Fruit fly (Drosophila melanogaster): Measurements from ENCODE around the gene CG32192.

The CG32192 gene

DNA sequence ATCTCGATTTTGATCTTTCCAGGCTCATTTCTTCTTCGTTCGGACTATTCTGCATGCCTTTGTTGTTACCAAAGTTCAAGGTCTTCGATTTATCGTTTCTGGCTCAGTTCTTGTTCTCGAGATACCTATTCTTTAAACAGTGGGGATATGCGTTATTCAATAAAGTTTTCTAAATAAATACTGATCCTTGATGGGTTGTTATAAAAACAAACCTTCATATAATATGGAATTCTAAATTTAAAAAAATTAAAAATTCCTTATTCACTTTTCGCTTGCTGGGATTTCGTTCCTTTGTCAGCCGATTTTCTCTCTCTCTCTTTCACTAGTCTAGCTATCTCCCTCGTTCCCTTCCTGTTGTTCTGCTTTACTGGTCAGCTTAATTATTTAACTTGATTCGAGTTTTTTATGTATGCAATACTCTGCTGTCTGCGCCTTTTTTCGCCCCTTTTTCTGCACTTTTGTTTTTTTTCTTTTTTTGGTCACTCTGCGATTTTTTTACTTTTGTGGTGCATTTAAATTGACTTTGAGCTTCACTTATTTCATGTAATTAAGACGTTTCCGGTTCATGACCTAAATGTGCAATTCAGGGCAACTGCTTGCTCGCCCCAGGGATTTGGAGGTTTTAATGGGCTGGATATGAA lies 1.9 kb upstream of the CG32192 start:
- TF ChIP-seq Dll (optimal IDR thresholded peaks at IDR 0.05) (no peak), usp (GFP tag; optimal IDR thresholded peaks at IDR 0.05) (no peak), psq (optimal IDR thresholded peaks at IDR 0.05) (no peak), EcR (GFP tag; optimal IDR thresholded peaks at IDR 0.05) (peak in 1 of 2 experiments; percentile 36), CG8478 (optimal IDR thresholded peaks at IDR 0.05) (no peak)

DNA sequence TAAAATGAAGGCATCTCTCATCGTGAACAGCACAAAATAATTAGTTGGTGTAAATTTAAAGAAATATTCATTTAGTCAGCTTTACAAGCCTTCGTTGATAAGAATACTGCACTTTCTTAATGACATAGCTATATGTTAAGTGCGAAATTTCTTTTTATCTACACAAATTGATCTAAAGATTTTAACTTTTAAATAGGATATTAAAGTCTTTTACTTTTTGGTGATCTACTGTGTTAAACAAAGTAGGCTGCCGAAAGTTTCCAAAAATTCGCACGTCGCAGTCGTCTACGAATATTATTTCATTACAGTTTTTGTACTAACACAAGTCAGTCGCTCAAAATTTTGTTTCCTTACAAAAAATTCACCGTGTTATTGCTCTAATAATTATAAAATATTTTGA lies 2.3 kb downstream of the CG32192 start, which contains the start of gene CG42393:
TSS of gene CG42393 (plus strand) at position 301 of the 400 bp plus-strand sequence.
- TF ChIP-seq psq (optimal IDR thresholded peaks at IDR 0.05) (no peak), usp (GFP tag; optimal IDR thresholded peaks at IDR 0.05) (no peak), Dll (optimal IDR thresholded peaks at IDR 0.05) (no peak), EcR (GFP tag; optimal IDR thresholded peaks at IDR 0.05) (no peak), CG8478 (optimal IDR thresholded peaks at IDR 0.05) (no peak), pan (optimal IDR thresholded peaks at IDR 0.05) (no peak)

dm6 chr3L:18044333-18045043 lies 4.4 kb downstream of the CG32192 start:
- no peak for TF ChIP-seq usp (GFP tag; optimal IDR thresholded peaks at IDR 0.05)
- TF ChIP-seq psq (optimal IDR thresholded peaks at IDR 0.05), result no peak
- no peak for TF ChIP-seq EcR (GFP tag; optimal IDR thresholded peaks at IDR 0.05)
- no peak for TF ChIP-seq CG8478 (optimal IDR thresholded peaks at IDR 0.05)
- no peak for TF ChIP-seq pan (optimal IDR thresholded peaks at IDR 0.05)
- TF ChIP-seq Dll (optimal IDR thresholded peaks at IDR 0.05), result no peak

DNA sequence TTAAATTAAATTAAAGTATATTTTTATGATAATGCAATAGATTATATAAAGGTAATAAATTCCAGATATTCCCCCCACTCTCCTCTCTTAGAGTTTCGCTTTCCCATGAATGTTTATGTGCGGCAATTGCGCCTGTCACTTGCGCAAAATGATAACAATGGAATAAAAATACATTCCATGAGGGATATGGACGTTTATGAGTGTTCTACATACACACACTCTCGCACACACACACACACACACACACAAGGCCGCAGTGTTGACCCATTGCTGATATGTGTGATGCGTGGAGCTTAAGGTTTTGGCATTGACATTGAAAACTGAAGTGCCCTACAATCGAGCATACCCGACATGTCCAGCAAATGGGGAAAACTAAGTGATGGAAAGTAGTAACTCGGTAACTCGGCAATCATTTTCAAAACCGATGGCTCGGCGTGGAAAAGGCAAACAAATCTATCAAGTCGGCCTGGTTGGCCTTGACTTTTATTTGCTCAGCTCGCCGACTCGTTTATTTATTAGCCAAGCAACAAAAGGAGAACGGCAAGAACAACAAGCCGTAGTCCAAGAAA lies 6.6 kb downstream of the CG32192 start:
- TF ChIP-seq pan (optimal IDR thresholded peaks at IDR 0.05), result no peak
- no peak for TF ChIP-seq usp (GFP tag; optimal IDR thresholded peaks at IDR 0.05)
- no peak for TF ChIP-seq psq (optimal IDR thresholded peaks at IDR 0.05)
- TF ChIP-seq Dll (optimal IDR thresholded peaks at IDR 0.05), result no peak
- no peak for TF ChIP-seq CG8478 (optimal IDR thresholded peaks at IDR 0.05)
- no peak for TF ChIP-seq EcR (GFP tag; optimal IDR thresholded peaks at IDR 0.05)

dm6 chr3L:18057033-18057432 lies 16.9 kb downstream of the CG32192 start:
- TF ChIP-seq psq (optimal IDR thresholded peaks at IDR 0.05), result no peak
- TF ChIP-seq Dll (optimal IDR thresholded peaks at IDR 0.05), result no peak
- TF ChIP-seq CG8478 (optimal IDR thresholded peaks at IDR 0.05), result no peak
- TF ChIP-seq usp (GFP tag; optimal IDR thresholded peaks at IDR 0.05), result no peak
- TF ChIP-seq pan (optimal IDR thresholded peaks at IDR 0.05), result no peak
- no peak for TF ChIP-seq EcR (GFP tag; optimal IDR thresholded peaks at IDR 0.05)

dm6 chr3L:18057752-18058518 lies 17.8 kb downstream of the CG32192 start:
- TF ChIP-seq usp (GFP tag; optimal IDR thresholded peaks at IDR 0.05) (no peak), pan (optimal IDR thresholded peaks at IDR 0.05) (no peak), EcR (GFP tag; optimal IDR thresholded peaks at IDR 0.05) (no peak), Dll (optimal IDR thresholded peaks at IDR 0.05) (no peak), psq (optimal IDR thresholded peaks at IDR 0.05) (no peak), CG8478 (optimal IDR thresholded peaks at IDR 0.05) (no peak)

dm6 chr3L:18061240-18061639 lies 21.1 kb downstream of the CG32192 start:
- no peak for TF ChIP-seq usp (GFP tag; optimal IDR thresholded peaks at IDR 0.05)
- no peak for TF ChIP-seq Dll (optimal IDR thresholded peaks at IDR 0.05)
- no peak for TF ChIP-seq pan (optimal IDR thresholded peaks at IDR 0.05)
- no peak for TF ChIP-seq psq (optimal IDR thresholded peaks at IDR 0.05)
- no peak for TF ChIP-seq EcR (GFP tag; optimal IDR thresholded peaks at IDR 0.05)
- no peak for TF ChIP-seq CG8478 (optimal IDR thresholded peaks at IDR 0.05)

DNA sequence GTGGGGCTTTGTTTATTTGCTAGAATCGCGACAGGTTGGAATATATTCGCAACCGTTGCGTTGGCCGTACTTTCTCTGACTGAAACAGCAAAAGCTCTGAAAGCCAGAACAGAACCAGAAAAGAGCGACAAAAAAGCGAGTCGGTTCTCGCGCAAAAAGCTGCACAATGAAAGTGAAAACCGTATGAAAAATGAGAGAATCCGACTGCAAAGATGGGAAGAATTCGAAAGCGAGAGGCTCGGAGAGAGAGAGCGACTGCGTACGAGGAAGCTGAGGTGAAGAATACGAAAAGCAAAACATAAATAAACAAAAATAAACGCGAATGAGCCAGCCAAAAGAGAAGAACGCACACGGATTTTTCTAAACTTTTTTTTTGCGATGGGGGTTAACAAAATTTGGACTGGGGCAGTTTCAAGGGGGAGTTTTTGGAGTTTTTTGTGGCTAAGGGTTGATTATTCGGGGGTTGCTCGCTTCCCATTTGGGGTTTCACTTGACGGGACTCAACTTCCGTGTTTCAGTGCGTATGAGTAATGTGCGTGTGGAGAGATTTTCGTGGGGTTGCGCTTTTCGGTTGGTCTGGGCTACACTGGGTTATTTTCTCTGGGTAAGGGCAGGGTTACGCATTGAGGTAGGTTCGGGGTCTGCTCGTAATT lies 21.7 kb downstream of the CG32192 start:
- no peak for TF ChIP-seq EcR (GFP tag; optimal IDR thresholded peaks at IDR 0.05)
- peak; percentile 54 for TF ChIP-seq Dll (optimal IDR thresholded peaks at IDR 0.05)

- no peak for TF ChIP-seq pan (optimal IDR thresholded peaks at IDR 0.05)
- TF ChIP-seq EcR (GFP tag; optimal IDR thresholded peaks at IDR 0.05), result peak in 1 of 2 experiments; percentile 63
- TF ChIP-seq usp (GFP tag; optimal IDR thresholded peaks at IDR 0.05), result no peak
Measured at dm6 chr3L:18062959-18063510, 22.9 kb downstream of the CG32192 start.

DNA sequence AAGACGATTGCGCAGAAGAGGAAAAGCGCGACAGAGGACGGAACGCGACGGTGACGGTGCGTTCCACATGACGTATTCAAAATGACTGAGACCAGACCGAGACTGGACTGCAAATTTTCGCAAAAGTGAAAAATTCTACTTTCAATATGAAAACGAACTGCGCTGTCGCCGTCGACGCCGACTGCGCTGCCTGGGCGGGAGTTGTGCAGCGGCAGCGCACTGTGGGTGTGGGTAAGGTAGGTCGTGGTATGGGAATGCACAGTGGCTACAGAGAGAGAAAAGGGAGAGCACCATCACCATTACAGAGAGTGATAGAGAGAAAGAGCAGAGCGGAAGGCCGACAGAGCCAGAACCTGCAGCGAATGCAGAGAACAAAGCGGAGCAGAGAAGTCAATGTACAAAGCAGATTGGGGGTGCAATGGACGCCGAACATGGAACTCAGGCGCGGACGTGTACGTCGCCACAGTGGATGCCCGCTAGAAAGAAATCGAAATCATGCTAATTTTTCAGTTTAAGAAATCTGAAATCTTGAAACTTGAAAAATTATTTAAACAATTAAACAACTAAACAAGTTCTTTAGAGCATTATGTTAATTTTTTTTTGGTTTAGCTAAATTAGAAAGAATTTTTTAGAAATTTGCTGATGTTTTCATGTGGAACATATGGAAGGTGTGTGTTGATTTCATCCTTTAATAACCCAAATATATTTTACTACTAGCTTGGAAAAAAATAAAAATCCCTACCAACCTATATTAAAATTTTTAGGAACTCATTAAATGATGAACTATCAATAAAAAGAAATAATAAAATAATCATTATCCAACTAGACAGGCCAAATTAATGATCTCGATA lies 24.7 kb downstream of the CG32192 start, which contains the start of gene Eip75B:
TSS of gene Eip75B (minus strand) at position 65 of the 851 bp plus-strand sequence.
- TF ChIP-seq EcR (GFP tag; optimal IDR thresholded peaks at IDR 0.05), result peak in 1 of 2 experiments; percentile 89
- TF ChIP-seq pan (optimal IDR thresholded peaks at IDR 0.05), result no peak
- no peak for TF ChIP-seq psq (optimal IDR thresholded peaks at IDR 0.05)

Measured in whole organism.